Worm (Caenorhabditis elegans) whole organism, young adult: ENCODE measurements around the gene lro-1.

Source experiments
- C06A6.2 ChIP-seq: fragments of 200-800 bp; sonication (Bioruptor generic); conservative IDR thresholded peaks from 2 replicates; pipeline ENCODE4 v1.3.6; 2022; ENCODE audit warnings: missing genetic modification characterization, missing compliant biosample characterization
- F22D6.2 ChIP-seq: sonication (generic microtip); optimal IDR thresholded peaks from 2 replicates; lab custom pipeline; 2016; ENCODE audit warnings: mild to moderate bottlenecking, missing genetic modification characterization, missing compliant biosample characterization
- F33H1.4 ChIP-seq: fragments of 200-800 bp; sonication (Bioruptor generic); IDR thresholded peaks from 2 replicates; pipeline ENCODE4 v1.3.6; 2022; ENCODE audit warnings: missing genetic modification reagents, missing genetic modification characterization, missing compliant biosample characterization
- F37B4.10 ChIP-seq: fragments of 200-800 bp; sonication (Bioruptor generic); IDR thresholded peaks from 2 replicates; pipeline ENCODE4 v1.3.6; 2022; ENCODE audit warnings: missing genetic modification characterization, missing compliant biosample characterization
- F39B2.1 ChIP-seq: fragments of 200-800 bp; sonication (Bioruptor generic); IDR thresholded peaks from 2 replicates; pipeline ENCODE4 v1.3.6; 2022; ENCODE audit warnings: missing genetic modification reagents, missing genetic modification characterization, missing compliant biosample characterization
- F52B5.7 ChIP-seq: sonication (generic microtip); optimal IDR thresholded peaks from 2 replicates; lab custom pipeline; 2016; ENCODE audit warnings: mild to moderate bottlenecking, missing genetic modification characterization, missing compliant biosample characterization
- F57A8.1 ChIP-seq: fragments of 200-800 bp; sonication (Bioruptor generic); optimal IDR thresholded peaks from 2 replicates; lab custom pipeline; 2018; ENCODE audit warnings: mild to moderate bottlenecking, missing genetic modification characterization, moderate library complexity, missing compliant biosample characterization
- K11D2.4 ChIP-seq: fragments of 200-800 bp; sonication (Bioruptor generic); IDR thresholded peaks from 2 replicates; pipeline ENCODE4 v1.3.6; 2022; ENCODE audit warnings: missing genetic modification reagents, missing genetic modification characterization, missing compliant biosample characterization
- T07F8.4 ChIP-seq: sonication (generic microtip); optimal IDR thresholded peaks from 2 replicates; lab custom pipeline; 2016; ENCODE audit warnings: mild to moderate bottlenecking, missing genetic modification characterization, moderate library complexity, missing compliant biosample characterization
- Y53F4B.3 ChIP-seq: fragments of 200-800 bp; sonication (Bioruptor generic); IDR thresholded peaks from 2 replicates; pipeline ENCODE4 v1.3.6; 2022; ENCODE audit warnings: missing genetic modification reagents, missing genetic modification characterization, missing compliant biosample characterization
- Y56A3A.18 ChIP-seq: fragments of 200-800 bp; sonication (Bioruptor generic); IDR thresholded peaks from 2 replicates; pipeline ENCODE4 v1.3.6; 2022; ENCODE audit warnings: missing genetic modification reagents, missing genetic modification characterization, missing compliant biosample characterization
- Y67H2A.10 ChIP-seq: fragments of 200-800 bp; sonication (Bioruptor generic); conservative IDR thresholded peaks from 2 replicates; pipeline ENCODE4 v1.3.6; 2022; ENCODE audit warnings: missing genetic modification reagents, missing genetic modification characterization, missing compliant biosample characterization
- Y79H2A.3 ChIP-seq: fragments of 200-800 bp; sonication (Bioruptor generic); conservative IDR thresholded peaks from 2 replicates; pipeline ENCODE4 v1.3.6; 2022; ENCODE audit warnings: missing genetic modification reagents, missing genetic modification characterization, missing compliant biosample characterization
- ZK185.1 ChIP-seq: sonication (generic microtip); optimal IDR thresholded peaks from 2 replicates; lab custom pipeline; 2016; ENCODE audit warnings: mild to moderate bottlenecking, missing genetic modification characterization, missing compliant biosample characterization; ENCODE audit not compliant: poor library complexity, severe bottlenecking
- ama-1 ChIP-seq, 3 experiments: fragments of 150-350 bp in 1 of 3; sonication (generic microtip) in 2 of 3; optimal IDR thresholded peaks; 2 replicates each; lab custom pipeline; 2014 to 2018; ENCODE audit warnings: missing biosample characterization in 2 of 3, missing genetic modification characterization in 2 of 3, missing genetic modification reagents in 2 of 3
- atf-7 ChIP-seq: sonication (generic microtip); optimal IDR thresholded peaks from 2 replicates; lab custom pipeline; 2017; ENCODE audit warnings: mild to moderate bottlenecking, missing genetic modification characterization, missing compliant biosample characterization
- athp-1 ChIP-seq: sonication (generic microtip); optimal IDR thresholded peaks from 2 replicates; lab custom pipeline; 2017; ENCODE audit warnings: mild to moderate bottlenecking, missing genetic modification characterization, missing compliant biosample characterization
- cebp-1 ChIP-seq, 2 experiments: fragments of 200-800 bp in 1 of 2; sonication (Bioruptor generic) in 1 of 2; sonication (generic microtip) in 1 of 2; IDR thresholded peaks in 1 of 2; optimal IDR thresholded peaks in 1 of 2; 2 replicates each; pipeline versions ENCODE4 v1.3.6 to Lab custom; 2017 to 2022; ENCODE audit warnings: missing compliant biosample characterization in 2 of 2, missing genetic modification characterization in 2 of 2, mild to moderate bottlenecking in 1 of 2, missing genetic modification reagents in 1 of 2, moderate library complexity in 1 of 2
- cebp-2 ChIP-seq: fragments of 200-800 bp; sonication (Bioruptor generic); IDR thresholded peaks from 2 replicates; pipeline ENCODE4 v1.3.6; 2022; ENCODE audit warnings: missing genetic modification characterization, missing compliant biosample characterization
- ekl-4 ChIP-seq: fragments of 200-800 bp; sonication (Bioruptor generic); IDR thresholded peaks from 2 replicates; pipeline ENCODE4 v1.3.6; 2022; ENCODE audit warnings: missing genetic modification reagents, missing genetic modification characterization, missing compliant biosample characterization
- ets-4 ChIP-seq: fragments of 200-800 bp; sonication (Bioruptor generic); optimal IDR thresholded peaks from 2 replicates; lab custom pipeline; 2018; ENCODE audit warnings: mild to moderate bottlenecking, missing genetic modification characterization, missing compliant biosample characterization
- gei-17 ChIP-seq: fragments of 200-800 bp; sonication (Bioruptor generic); optimal IDR thresholded peaks from 2 replicates; lab custom pipeline; 2018; ENCODE audit warnings: mild to moderate bottlenecking, missing genetic modification characterization, missing compliant biosample characterization
- him-1 ChIP-seq: sonication (generic microtip); optimal IDR thresholded peaks from 2 replicates; lab custom pipeline; 2016; ENCODE audit warnings: missing genotype, missing genetic modification reagents, missing genetic modification characterization, missing compliant biosample characterization
- hmg-1.2 ChIP-seq: fragments of 200-800 bp; sonication (Bioruptor generic); IDR thresholded peaks from 2 replicates; pipeline ENCODE4 v1.3.6; 2022; ENCODE audit warnings: missing genetic modification reagents, missing genetic modification characterization, missing compliant biosample characterization
- hmg-20 ChIP-seq: fragments of 200-800 bp; sonication (Bioruptor generic); IDR thresholded peaks from 2 replicates; pipeline ENCODE4 v1.3.6; 2022; ENCODE audit warnings: missing genetic modification reagents, missing genetic modification characterization, missing compliant biosample characterization
- hsf-1 ChIP-seq: fragments of 200-800 bp; sonication (Bioruptor generic); IDR thresholded peaks from 2 replicates; pipeline ENCODE4 v1.3.6; 2022; ENCODE audit warnings: missing genetic modification reagents, missing genetic modification characterization, missing compliant biosample characterization
- lin-26 ChIP-seq: fragments of 200-800 bp; sonication (Bioruptor generic); IDR thresholded peaks from 2 replicates; pipeline ENCODE4 v1.3.6; 2022; ENCODE audit warnings: missing genetic modification reagents, missing genetic modification characterization, missing compliant biosample characterization
- lsl-1 ChIP-seq: fragments of 200-800 bp; sonication (Bioruptor generic); optimal IDR thresholded peaks from 2 replicates; lab custom pipeline; 2018; ENCODE audit warnings: mild to moderate bottlenecking, missing genetic modification characterization, moderate library complexity, missing compliant biosample characterization
- madf-3 ChIP-seq: fragments of 200-800 bp; sonication (Bioruptor generic); IDR thresholded peaks from 2 replicates; pipeline ENCODE4 v1.3.6; 2022; ENCODE audit warnings: missing genetic modification reagents, missing genetic modification characterization, missing compliant biosample characterization
- madf-6 ChIP-seq: fragments of 200-800 bp; sonication (Bioruptor generic); IDR thresholded peaks from 2 replicates; pipeline ENCODE4 v1.3.6; 2022; ENCODE audit warnings: missing genetic modification reagents, missing genetic modification characterization, missing compliant biosample characterization
- madf-8 ChIP-seq: fragments of 200-800 bp; sonication (Bioruptor generic); conservative IDR thresholded peaks from 2 replicates; pipeline ENCODE4 v1.3.6; 2022; ENCODE audit warnings: missing genetic modification reagents, missing genetic modification characterization, missing compliant biosample characterization
- mes-4 ChIP-seq: sonication (generic microtip); optimal IDR thresholded peaks from 2 replicates; lab custom pipeline; 2016; ENCODE audit warnings: missing genotype, missing genetic modification characterization, missing compliant biosample characterization
- nfya-1 ChIP-seq: sonication (generic microtip); optimal IDR thresholded peaks from 2 replicates; lab custom pipeline; 2017; ENCODE audit warnings: antibody characterized with exemption, missing compliant biosample characterization, missing genetic modification characterization, borderline replicate concordance; ENCODE audit not compliant: insufficient read depth
- nfya-2 ChIP-seq: fragments of 200-800 bp; sonication (Bioruptor generic); IDR thresholded peaks from 2 replicates; pipeline ENCODE4 v1.3.6; 2022; ENCODE audit warnings: missing genetic modification reagents, missing genetic modification characterization, missing compliant biosample characterization
- nhr-179 ChIP-seq: sonication (generic microtip); optimal IDR thresholded peaks from 2 replicates; lab custom pipeline; 2016; ENCODE audit warnings: mild to moderate bottlenecking, missing genetic modification characterization, missing compliant biosample characterization
- nhr-80 ChIP-seq: sonication (generic microtip); optimal IDR thresholded peaks from 2 replicates; lab custom pipeline; 2016; ENCODE audit warnings: missing genetic modification characterization, missing compliant biosample characterization
- pbrm-1 ChIP-seq: fragments of 200-800 bp; sonication (Bioruptor generic); IDR thresholded peaks from 2 replicates; pipeline ENCODE4 v1.3.6; 2022; ENCODE audit warnings: missing genetic modification reagents, missing genetic modification characterization, missing compliant biosample characterization
- rcor-1 ChIP-seq: fragments of 200-800 bp; sonication (Bioruptor generic); IDR thresholded peaks from 2 replicates; pipeline ENCODE4 v1.3.6; 2022; ENCODE audit warnings: missing genetic modification reagents, missing genetic modification characterization, missing compliant biosample characterization
- rec-8 ChIP-seq, 2 experiments: sonication (generic microtip); optimal IDR thresholded peaks; 2 replicates each; lab custom pipeline; 2016; ENCODE audit warnings: mild to moderate bottlenecking in 2 of 2, missing genetic modification characterization in 2 of 2, missing genetic modification reagents in 2 of 2, missing genotype in 2 of 2, missing biosample characterization in 1 of 2, missing compliant biosample characterization in 1 of 2, moderate library complexity in 1 of 2
- repo-1 ChIP-seq: sonication (generic microtip); optimal IDR thresholded peaks from 2 replicates; lab custom pipeline; 2017; ENCODE audit warnings: mild to moderate bottlenecking, missing genetic modification characterization, missing compliant biosample characterization
- zfh-2 ChIP-seq: fragments of 200-800 bp; sonication (Bioruptor generic); conservative IDR thresholded peaks from 2 replicates; pipeline ENCODE4 v1.3.6; 2022; ENCODE audit warnings: missing genetic modification reagents, missing genetic modification characterization, missing compliant biosample characterization
- ztf-18 ChIP-seq: sonication (generic microtip); optimal IDR thresholded peaks from 2 replicates; lab custom pipeline; 2016; ENCODE audit warnings: missing genotype, mild to moderate bottlenecking, missing genetic modification characterization, missing compliant biosample characterization
- ztf-3 ChIP-seq: fragments of 200-800 bp; sonication (Bioruptor generic); optimal IDR thresholded peaks from 2 replicates; lab custom pipeline; 2018; ENCODE audit warnings: mild to moderate bottlenecking, missing genetic modification characterization, missing compliant biosample characterization

The lro-1 gene

ce11 chrX:6251947-6252617 is 19.8 kb upstream of the lro-1 start (continued):
- TF ChIP-seq rec-8 (tag; optimal IDR thresholded peaks at IDR 0.05; lab: Kevin White, UChicago) (no peak), ztf-18 (no peak), Y56A3A.18 (GFP tag; lab: Robert Waterston, UW) (0 out of 2 replicates have a peak, but pooled peaks have one; percentile 41), nhr-80 (tag; lab: Kevin White, UChicago) (peak; percentile 3), F57A8.1 (GFP tag; lab: Kevin White, UChicago) (no peak), T07F8.4 (tag; lab: Kevin White, UChicago) (no peak), him-1 (no peak), madf-3 (GFP tag; lab: Robert Waterston, UW) (no peak), hmg-1.2 (GFP tag; lab: Robert Waterston, UW) (peak; percentile 36), F37B4.10 (GFP tag; lab: Robert Waterston, UW) (no peak), cebp-2 (GFP tag; lab: Robert Waterston, UW) (0 out of 2 replicates have a peak, but pooled peaks have one; percentile 13), athp-1 (tag; lab: Kevin White, UChicago) (no peak), atf-7 (tag; lab: Kevin White, UChicago) (peak; percentile 8), madf-6 (GFP tag; lab: Robert Waterston, UW) (no peak)

DNA sequence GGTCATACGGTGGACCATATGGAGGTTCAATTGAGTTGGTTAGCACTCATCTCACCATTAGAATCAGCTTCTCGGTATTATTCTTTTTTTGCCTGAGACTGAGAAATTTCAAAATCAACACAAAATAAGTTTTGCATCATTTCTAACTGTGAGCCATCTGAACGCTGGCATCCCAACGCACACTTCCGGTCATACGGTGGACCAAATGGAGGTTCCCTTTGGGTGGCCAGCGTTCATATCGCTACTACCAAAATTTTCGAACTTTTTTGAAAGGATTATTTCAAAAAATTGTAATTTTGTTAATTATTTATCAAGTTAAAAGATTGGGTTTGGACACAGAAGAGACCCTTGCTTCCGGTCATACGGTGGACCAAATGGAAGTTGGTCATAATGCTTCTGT is 19.1 kb upstream of the lro-1 start:
- TF ChIP-seq madf-8 (GFP tag; lab: Robert Waterston, UW) (no peak), zfh-2 (GFP tag; lab: Robert Waterston, UW) (no peak), ama-1 (optimal IDR thresholded peaks at IDR 0.05; lab: Kevin White, UChicago) (peak; percentile 30), ama-1 (GFP tag; optimal IDR thresholded peaks at IDR 0.05; lab: Kevin White, UChicago) (no peak), F33H1.4 (GFP tag; lab: Robert Waterston, UW) (no peak), mes-4 (tag; lab: Kevin White, UChicago) (no peak)

DNA sequence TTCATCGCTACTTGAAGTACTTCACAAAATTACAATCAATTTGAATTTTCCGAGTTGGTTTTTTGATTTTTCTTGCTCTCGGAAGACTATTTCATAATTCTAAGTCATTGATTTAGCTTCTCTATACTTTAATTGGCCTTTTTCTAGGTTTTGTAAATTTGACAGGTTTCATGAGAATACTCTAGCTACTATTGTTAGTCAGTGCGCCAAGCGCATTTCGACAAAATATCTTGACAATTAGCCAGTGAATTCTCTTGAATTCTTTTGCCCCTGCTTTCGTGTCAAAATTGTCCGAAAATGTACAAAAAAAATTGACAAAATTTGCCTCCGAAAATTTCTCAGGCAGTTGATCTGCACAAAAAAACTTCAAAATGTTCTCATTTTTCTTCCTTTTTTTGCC is 18.7 kb upstream of the lro-1 start:
- peak; percentile 61 for TF ChIP-seq ZK185.1
- TF ChIP-seq rcor-1 (GFP tag; lab: Robert Waterston, UW): no peak
- TF ChIP-seq C06A6.2 (GFP tag; lab: Robert Waterston, UW): peak; percentile 41; the same call in 1 of the 2 replicates
- TF ChIP-seq lin-26: no peak
- TF ChIP-seq nfya-2 (GFP tag; lab: Robert Waterston, UW): no peak
- TF ChIP-seq lsl-1 (GFP tag; lab: Kevin White, UChicago): no peak
- no peak for TF ChIP-seq nhr-179 (tag; lab: Kevin White, UChicago)
- no peak for TF ChIP-seq F22D6.2 (tag; lab: Kevin White, UChicago)
- no peak for TF ChIP-seq atf-7 (tag; lab: Kevin White, UChicago)
- TF ChIP-seq Y67H2A.10 (GFP tag; lab: Robert Waterston, UW): no peak
- no peak for TF ChIP-seq hmg-20
- no peak for TF ChIP-seq ztf-3 (GFP tag; lab: Kevin White, UChicago)
- peak; percentile 67 for TF ChIP-seq ama-1 (optimal IDR thresholded peaks at IDR 0.05; lab: Kevin White, UChicago)
- TF ChIP-seq ama-1 (GFP tag; optimal IDR thresholded peaks at IDR 0.05; lab: Kevin White, UChicago): no peak
- TF ChIP-seq hsf-1 (GFP tag; lab: Robert Waterston, UW): no peak
- TF ChIP-seq ets-4: no peak
- TF ChIP-seq ekl-4 (GFP tag; lab: Robert Waterston, UW): no peak
- TF ChIP-seq F39B2.1 (GFP tag; lab: Robert Waterston, UW): no peak
- TF ChIP-seq F52B5.7 (tag; lab: Kevin White, UChicago): no peak
- no peak for TF ChIP-seq ztf-18
- TF ChIP-seq nfya-1 (tag; lab: Kevin White, UChicago): no peak
- no peak for TF ChIP-seq Y53F4B.3 (GFP tag; lab: Robert Waterston, UW)
- TF ChIP-seq nhr-80 (tag; lab: Kevin White, UChicago): no peak
- no peak for TF ChIP-seq pbrm-1 (GFP tag; lab: Robert Waterston, UW)
- TF ChIP-seq gei-17 (GFP tag; lab: Kevin White, UChicago): no peak
- TF ChIP-seq K11D2.4: no peak
- no peak for TF ChIP-seq cebp-1 (GFP tag; IDR thresholded peaks at IDR 0.05; lab: Robert Waterston, UW)
- TF ChIP-seq cebp-1 (tag; optimal IDR thresholded peaks at IDR 0.05; lab: Kevin White, UChicago): peak; percentile 2
- no peak for TF ChIP-seq repo-1 (tag; lab: Kevin White, UChicago)
- no peak for TF ChIP-seq Y79H2A.3 (GFP tag; lab: Robert Waterston, UW)
- TF ChIP-seq rec-8 (tag; optimal IDR thresholded peaks at IDR 0.05; lab: Kevin White, UChicago): no peak
